Fruit fly (Drosophila melanogaster): ENCODE measurements around the gene CG44044.

- TF ChIP-seq cnc (optimal IDR thresholded peaks at IDR 0.05) (no peak), CG12768 (GFP tag; optimal IDR thresholded peaks at IDR 0.05) (no peak), ovo (GFP tag; optimal IDR thresholded peaks at IDR 0.05) (no peak), toe (GFP tag; optimal IDR thresholded peaks at IDR 0.05) (no peak), Mnt (GFP tag; optimal IDR thresholded peaks at IDR 0.05) (no peak), bab1 (GFP tag; optimal IDR thresholded peaks at IDR 0.05) (no peak), CG14711 (tag; optimal IDR thresholded peaks at IDR 0.05) (no peak), Crg-1 (GFP tag; optimal IDR thresholded peaks at IDR 0.05) (no peak), cic (GFP tag; optimal IDR thresholded peaks at IDR 0.05) (no peak)
These were observed 11.6 kb upstream of the CG44044 start for dm6 chr3R:16310081-16310493.
